Worm (Caenorhabditis elegans) whole organism, L3 larva: ENCODE measurements around the gene R107.2.

Experiments used
- R02D3.7 ChIP-seq: fragments of 150-350 bp; optimal IDR thresholded peaks from 2 replicates; lab custom pipeline; 2014; ENCODE audit warnings: missing biosample characterization, missing genetic modification characterization
- ama-1 ChIP-seq: fragments of 150-350 bp; optimal IDR thresholded peaks from 2 replicates; lab custom pipeline; 2018
- ceh-28 ChIP-seq: fragments of 150-350 bp; optimal IDR thresholded peaks from 2 replicates; lab custom pipeline; 2014; ENCODE audit warnings: missing biosample characterization, missing genetic modification reagents, missing genetic modification characterization
- ceh-82 ChIP-seq: fragments of 150-350 bp; optimal IDR thresholded peaks from 2 replicates; lab custom pipeline; 2014; ENCODE audit warnings: missing biosample characterization, missing genetic modification characterization
- elt-3 ChIP-seq, 3 experiments: fragments of 150-350 bp in 1 of 3; sonication (generic microtip) in 2 of 3; optimal IDR thresholded peaks; 2 replicates in 2 of 3; 4 replicates in 1 of 3; lab custom pipeline; 2014 to 2017; ENCODE audit warnings: missing biosample characterization in 3 of 3, missing genetic modification characterization in 3 of 3
- fos-1 ChIP-seq: fragments of 150-350 bp; optimal IDR thresholded peaks from 2 replicates; lab custom pipeline; 2014; ENCODE audit warnings: missing biosample characterization, missing genetic modification characterization
- mdl-1 ChIP-seq: fragments of 150-350 bp; optimal IDR thresholded peaks from 2 replicates; lab custom pipeline; 2014; ENCODE audit warnings: missing biosample characterization, missing genetic modification characterization
- nhr-11 ChIP-seq: fragments of 150-350 bp; optimal IDR thresholded peaks from 2 replicates; lab custom pipeline; 2014; ENCODE audit warnings: missing biosample characterization, missing genetic modification characterization
- nhr-237 ChIP-seq: fragments of 150-350 bp; optimal IDR thresholded peaks from 2 replicates; lab custom pipeline; 2014; ENCODE audit warnings: missing biosample characterization, missing genetic modification characterization
- ztf-11 ChIP-seq: fragments of 150-350 bp; optimal IDR thresholded peaks from 2 replicates; lab custom pipeline; 2014; ENCODE audit warnings: missing biosample characterization, missing genetic modification characterization

DNA sequence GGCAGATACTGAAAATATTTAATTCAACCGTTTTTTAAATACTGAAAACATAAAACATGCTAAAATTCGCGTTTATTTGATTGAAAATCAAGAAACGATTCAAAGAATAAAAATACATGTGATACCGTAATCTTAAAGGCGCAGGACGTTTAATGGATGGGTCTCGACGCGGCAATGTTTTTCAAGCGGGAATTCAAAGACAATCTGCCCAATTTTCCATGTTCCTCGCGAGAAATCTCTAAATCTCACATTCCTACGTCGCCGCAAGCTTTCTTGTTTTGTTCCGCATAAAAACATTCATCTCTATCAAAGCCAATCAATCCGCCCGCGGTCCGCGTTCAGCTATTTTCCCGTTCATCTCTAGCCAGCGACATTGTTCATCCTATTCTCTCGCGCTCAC is 44.2 kb downstream of the R107.2 start:
- no peak for TF ChIP-seq ama-1 (lab: Kevin White, UChicago)
- no peak for TF ChIP-seq R02D3.7 (tag; lab: Kevin White, UChicago)
- no peak for TF ChIP-seq ceh-28
- TF ChIP-seq ztf-11: no peak
- TF ChIP-seq ceh-82 (tag; lab: Kevin White, UChicago): no peak
- no peak for TF ChIP-seq elt-3 (tag; optimal IDR thresholded peaks at IDR 0.05; lab: Kevin White, UChicago)
- TF ChIP-seq mdl-1 (tag; lab: Kevin White, UChicago): no peak
- TF ChIP-seq nhr-11: no peak
- no peak for TF ChIP-seq nhr-237 (tag; lab: Kevin White, UChicago)
- no peak for TF ChIP-seq fos-1 (tag; lab: Kevin White, UChicago)
